Worm (Caenorhabditis elegans): ENCODE data around the gene C12D8.9.

DNA sequence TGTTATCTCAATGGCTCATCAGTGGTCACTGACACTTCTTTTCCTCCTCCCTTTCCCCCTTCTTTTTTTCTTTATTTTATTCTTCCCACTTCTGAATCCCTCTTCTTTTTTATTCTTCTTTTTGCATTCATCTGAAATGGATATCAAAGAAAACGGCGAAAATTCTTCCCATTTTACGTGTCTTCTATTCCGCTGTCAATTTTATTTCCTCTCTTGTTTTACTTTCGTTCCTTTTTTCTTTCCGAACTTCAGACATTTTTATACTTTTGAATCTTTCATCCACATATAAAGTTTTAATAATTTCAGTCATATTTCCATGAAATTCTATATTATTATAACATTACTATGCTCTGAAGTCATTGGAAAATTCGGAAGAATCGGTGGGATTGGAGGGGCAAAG lies 44.3 kb upstream of the C12D8.9 start, which contains the start of gene B0024.3:
- TF ChIP-seq ceh-40 (GFP tag; IDR thresholded peaks at IDR 0.05) (no peak), pha-4 (tag; optimal IDR thresholded peaks at IDR 0.05) (no peak), let-526 (GFP tag; IDR thresholded peaks at IDR 0.05) (no peak), F49E8.2 (tag; optimal IDR thresholded peaks at IDR 0.05; ENCODE audit: insufficient read depth) (no peak), F10E7.11 (tag; optimal IDR thresholded peaks at IDR 0.05) (no peak), F33H1.4 (GFP tag; IDR thresholded peaks at IDR 0.05) (no peak), hmg-1.2 (GFP tag; IDR thresholded peaks at IDR 0.05) (no peak), F57A8.1 (GFP tag; optimal IDR thresholded peaks at IDR 0.05) (no peak), hsf-1 (GFP tag; IDR thresholded peaks at IDR 0.05) (no peak), unc-62 (GFP tag; optimal IDR thresholded peaks at IDR 0.05) (no peak), mxl-1 (tag; optimal IDR thresholded peaks at IDR 0.05) (no peak), snpc-4 (GFP tag; optimal IDR thresholded peaks at IDR 0.05) (no peak), snpc-4 (tag; optimal IDR thresholded peaks at IDR 0.05) (no peak), F22D6.2 (tag; optimal IDR thresholded peaks at IDR 0.05) (no peak)

All from whole organism, young adult.